Fruit fly (Drosophila melanogaster): ENCODE measurements around the gene CG6959.

The CG6959 gene

dm6 chr3R:11830757-11831586 is 38.3 kb downstream of the CG6959 start:
- TF ChIP-seq CG8478 (optimal IDR thresholded peaks at IDR 0.05) (no peak), EcR (GFP tag; optimal IDR thresholded peaks at IDR 0.05) (no peak), Dll (optimal IDR thresholded peaks at IDR 0.05) (no peak), usp (GFP tag; optimal IDR thresholded peaks at IDR 0.05) (no peak), pan (optimal IDR thresholded peaks at IDR 0.05) (no peak), psq (optimal IDR thresholded peaks at IDR 0.05) (no peak)

- TF ChIP-seq pan (optimal IDR thresholded peaks at IDR 0.05) (no peak), Dll (optimal IDR thresholded peaks at IDR 0.05) (no peak), EcR (GFP tag; optimal IDR thresholded peaks at IDR 0.05) (no peak), usp (GFP tag; optimal IDR thresholded peaks at IDR 0.05) (no peak), psq (optimal IDR thresholded peaks at IDR 0.05) (no peak), CG8478 (optimal IDR thresholded peaks at IDR 0.05) (no peak)
Observed at dm6 chr3R:11822266-11822665, 47.0 kb downstream of the CG6959 start, which contains the start of gene Kyat. Gene Kyat, minus strand, starts transcription at chr3R:11822493.

dm6 chr3R:11821800-11822199 is 47.5 kb downstream of the CG6959 start:
- TF ChIP-seq pan (optimal IDR thresholded peaks at IDR 0.05) (no peak), EcR (GFP tag; optimal IDR thresholded peaks at IDR 0.05) (no peak), usp (GFP tag; optimal IDR thresholded peaks at IDR 0.05) (no peak), Dll (optimal IDR thresholded peaks at IDR 0.05) (no peak), psq (optimal IDR thresholded peaks at IDR 0.05) (no peak), CG8478 (optimal IDR thresholded peaks at IDR 0.05) (no peak)

dm6 chr3R:11820148-11820547 is 49.1 kb downstream of the CG6959 start:
- TF ChIP-seq CG8478 (optimal IDR thresholded peaks at IDR 0.05) (no peak), pan (optimal IDR thresholded peaks at IDR 0.05) (no peak), usp (GFP tag; optimal IDR thresholded peaks at IDR 0.05) (no peak), EcR (GFP tag; optimal IDR thresholded peaks at IDR 0.05) (no peak), psq (optimal IDR thresholded peaks at IDR 0.05) (no peak), Dll (optimal IDR thresholded peaks at IDR 0.05) (no peak)

- TF ChIP-seq CG8478 (optimal IDR thresholded peaks at IDR 0.05) (no peak), Dll (optimal IDR thresholded peaks at IDR 0.05) (no peak), pan (optimal IDR thresholded peaks at IDR 0.05) (no peak), EcR (GFP tag; optimal IDR thresholded peaks at IDR 0.05) (no peak), psq (optimal IDR thresholded peaks at IDR 0.05) (no peak), usp (GFP tag; optimal IDR thresholded peaks at IDR 0.05) (no peak)
Observed at dm6 chr3R:11819640-11819979, 49.6 kb downstream of the CG6959 start.

dm6 chr3R:11818930-11819639 is 50.2 kb downstream of the CG6959 start, which contains the start of the genes COX5A and glo:
Gene COX5A, plus strand, starts transcription at chr3R:11819359.
Gene glo, minus strand, starts transcription at chr3R:11819420.
- no peak for TF ChIP-seq CG8478 (optimal IDR thresholded peaks at IDR 0.05)
- TF ChIP-seq EcR (GFP tag; optimal IDR thresholded peaks at IDR 0.05), result no peak
- no peak for TF ChIP-seq usp (GFP tag; optimal IDR thresholded peaks at IDR 0.05)
- no peak for TF ChIP-seq psq (optimal IDR thresholded peaks at IDR 0.05)
- no peak for TF ChIP-seq pan (optimal IDR thresholded peaks at IDR 0.05)
- no peak for TF ChIP-seq Dll (optimal IDR thresholded peaks at IDR 0.05)

dm6 chr3R:11812881-11813466 is 56.3 kb downstream of the CG6959 start, which contains the start of gene ClC-a:
Gene ClC-a, minus strand, starts transcription at chr3R:11813207.
- no peak for TF ChIP-seq EcR (GFP tag; optimal IDR thresholded peaks at IDR 0.05)
- no peak for TF ChIP-seq CG8478 (optimal IDR thresholded peaks at IDR 0.05)
- no peak for TF ChIP-seq usp (GFP tag; optimal IDR thresholded peaks at IDR 0.05)
- no peak for TF ChIP-seq pan (optimal IDR thresholded peaks at IDR 0.05)
- TF ChIP-seq Dll (optimal IDR thresholded peaks at IDR 0.05), result no peak
- no peak for TF ChIP-seq psq (optimal IDR thresholded peaks at IDR 0.05)

- TF ChIP-seq usp (GFP tag; optimal IDR thresholded peaks at IDR 0.05) (no peak), EcR (GFP tag; optimal IDR thresholded peaks at IDR 0.05) (no peak), Dll (optimal IDR thresholded peaks at IDR 0.05) (no peak), CG8478 (optimal IDR thresholded peaks at IDR 0.05) (no peak)
Observed at dm6 chr3R:11812479-11812878, 56.8 kb downstream of the CG6959 start.

dm6 chr3R:11810831-11811484 is 58.3 kb downstream of the CG6959 start:
- TF ChIP-seq EcR (GFP tag; optimal IDR thresholded peaks at IDR 0.05) (no peak), pan (optimal IDR thresholded peaks at IDR 0.05) (no peak), CG8478 (optimal IDR thresholded peaks at IDR 0.05) (no peak), usp (GFP tag; optimal IDR thresholded peaks at IDR 0.05) (no peak), psq (optimal IDR thresholded peaks at IDR 0.05) (no peak), Dll (optimal IDR thresholded peaks at IDR 0.05) (no peak)

dm6 chr3R:11809620-11810019 is 59.6 kb downstream of the CG6959 start:
- TF ChIP-seq psq (optimal IDR thresholded peaks at IDR 0.05) (no peak), Dll (optimal IDR thresholded peaks at IDR 0.05) (no peak), EcR (GFP tag; optimal IDR thresholded peaks at IDR 0.05) (no peak), pan (optimal IDR thresholded peaks at IDR 0.05) (no peak), CG8478 (optimal IDR thresholded peaks at IDR 0.05) (no peak), usp (GFP tag; optimal IDR thresholded peaks at IDR 0.05) (no peak)

- no peak for TF ChIP-seq psq (optimal IDR thresholded peaks at IDR 0.05)
- TF ChIP-seq Dll (optimal IDR thresholded peaks at IDR 0.05), result no peak
- TF ChIP-seq usp (GFP tag; optimal IDR thresholded peaks at IDR 0.05), result no peak
- TF ChIP-seq EcR (GFP tag; optimal IDR thresholded peaks at IDR 0.05), result no peak
- no peak for TF ChIP-seq pan (optimal IDR thresholded peaks at IDR 0.05)
- no peak for TF ChIP-seq CG8478 (optimal IDR thresholded peaks at IDR 0.05)
Observed at dm6 chr3R:11807641-11808040, 61.6 kb downstream of the CG6959 start.

Measured in whole organism.